Fruit fly (Drosophila melanogaster): Measurements from ENCODE around the gene Tat.
A peak's percentile ranks its signal among the peaks of the same experiment; 100 is the strongest.

Gene Tat

DNA sequence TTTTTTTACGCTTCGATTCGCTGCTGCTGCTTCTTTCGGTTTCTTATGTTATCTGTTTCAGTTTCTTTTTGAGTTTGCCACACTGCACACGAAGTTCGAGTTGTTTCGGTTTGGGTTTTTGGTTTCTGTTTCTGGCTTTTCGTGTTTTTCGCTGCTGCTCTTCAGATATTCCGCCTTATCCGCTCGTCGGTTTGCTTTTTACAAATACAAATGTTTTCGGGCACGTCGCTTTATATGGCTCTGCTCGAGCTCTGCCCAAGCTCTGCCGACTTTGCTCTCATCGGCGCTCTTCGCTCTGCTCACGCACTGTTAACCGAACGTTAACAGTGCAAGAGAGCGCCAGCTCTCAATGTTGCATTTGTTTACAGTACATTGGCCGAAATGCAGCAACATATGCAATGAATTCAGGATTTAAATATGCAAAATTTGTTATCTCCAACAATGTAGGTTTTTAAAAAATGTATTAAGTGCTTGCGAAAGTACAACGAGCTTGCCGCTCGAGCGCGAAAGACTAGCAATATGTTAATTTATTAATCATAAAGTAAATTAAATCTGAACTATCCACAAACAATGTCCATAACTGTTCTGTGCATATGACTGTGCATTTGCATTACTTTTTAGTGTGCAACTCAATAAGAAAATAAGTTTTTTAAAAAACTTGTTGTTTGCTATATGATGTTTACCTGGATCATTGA lies 49.6 kb upstream of the Tat start (continued):
- no peak for TF ChIP-seq zfh2 (GFP tag; optimal IDR thresholded peaks at IDR 0.05)
- TF ChIP-seq Asciz (GFP tag; optimal IDR thresholded peaks at IDR 0.05): no peak
- peak; percentile 81 for TF ChIP-seq Med (GFP tag)
- peak; percentile 9; the same call in 1 of the 2 replicates for TF ChIP-seq ato (GFP tag; IDR thresholded peaks at IDR 0.05; ENCODE audit: partially characterized antibody)
- peak; percentile 37 for TF ChIP-seq yki (optimal IDR thresholded peaks at IDR 0.05)
- TF ChIP-seq inv (GFP tag; IDR thresholded peaks at IDR 0.05; ENCODE audit: partially characterized antibody): 0 out of 2 replicates have a peak, but pooled peaks have one; percentile 9
- TF ChIP-seq Kr (GFP tag; optimal IDR thresholded peaks at IDR 0.05): no peak
- TF ChIP-seq Hr51 (GFP tag; optimal IDR thresholded peaks at IDR 0.05): peak in 1 of 2 experiments; percentile 21
- TF ChIP-seq MTF-1 (GFP tag; optimal IDR thresholded peaks at IDR 0.05; ENCODE audit: borderline replicate concordance): no peak
- peak; percentile 24; the same call in 1 of the 2 replicates for TF ChIP-seq Bgb (GFP tag; IDR thresholded peaks at IDR 0.05; ENCODE audit: partially characterized antibody)
- TF ChIP-seq tap (tag; optimal IDR thresholded peaks at IDR 0.05): no peak
- no peak for TF ChIP-seq pum (GFP tag; optimal IDR thresholded peaks at IDR 0.05)
- TF ChIP-seq z (GFP tag; IDR thresholded peaks at IDR 0.05): no peak
- no peak for TF ChIP-seq Lim3 (GFP tag; IDR thresholded peaks at IDR 0.05)
- peak; percentile 45; the same call in 1 of the 2 replicates for TF ChIP-seq bbx (GFP tag; IDR thresholded peaks at IDR 0.05; ENCODE audit: partially characterized antibody)
- TF ChIP-seq so (GFP tag; IDR thresholded peaks at IDR 0.05): 0 out of 3 replicates have a peak, but pooled peaks have one; percentile 34
- no peak; the same call in 1 of the 2 replicates for TF ChIP-seq amos (GFP tag; IDR thresholded peaks at IDR 0.05; ENCODE audit: partially characterized antibody)
- no peak for TF ChIP-seq CG2202 (tag; optimal IDR thresholded peaks at IDR 0.05)
- no peak for TF ChIP-seq h (optimal IDR thresholded peaks at IDR 0.05)
- no peak for TF ChIP-seq CG8944 (GFP tag; optimal IDR thresholded peaks at IDR 0.05)
- no peak for TF ChIP-seq CG3407 (GFP tag; optimal IDR thresholded peaks at IDR 0.05)
- peak; percentile 23 for TF ChIP-seq CG10431 (GFP tag; optimal IDR thresholded peaks at IDR 0.05)
- TF ChIP-seq CG6854 (GFP tag; optimal IDR thresholded peaks at IDR 0.05): no peak
- TF ChIP-seq CG4617 (GFP tag; optimal IDR thresholded peaks at IDR 0.05; ENCODE audit: borderline replicate concordance): no peak
- TF ChIP-seq CG4424 (GFP tag; optimal IDR thresholded peaks at IDR 0.05): no peak
- peak; percentile 12 for TF ChIP-seq grau (tag; optimal IDR thresholded peaks at IDR 0.05)
- no peak for TF ChIP-seq dpn (GFP tag; optimal IDR thresholded peaks at IDR 0.05)
- TF ChIP-seq org-1 (GFP tag; optimal IDR thresholded peaks at IDR 0.05): no peak
- no peak for TF ChIP-seq vnd (GFP tag; IDR thresholded peaks at IDR 0.05; ENCODE audit: partially characterized antibody)
- no peak for TF ChIP-seq Dbx (GFP tag; IDR thresholded peaks at IDR 0.05)
- no peak for TF ChIP-seq run (tag; optimal IDR thresholded peaks at IDR 0.05)
- TF ChIP-seq disco-r (GFP tag; optimal IDR thresholded peaks at IDR 0.05): no peak
- peak; percentile 6 for TF ChIP-seq tio (GFP tag; optimal IDR thresholded peaks at IDR 0.05)
- peak; percentile 3 for TF ChIP-seq CG7556 (GFP tag; optimal IDR thresholded peaks at IDR 0.05)
- peak; percentile 85 for TF ChIP-seq Jarid2 (GFP tag; optimal IDR thresholded peaks at IDR 0.05)
- TF ChIP-seq chinmo (GFP tag; IDR thresholded peaks at IDR 0.05; ENCODE audit: partially characterized antibody): peak; percentile 79; the same call in 3 of the 4 replicates
- peak; percentile 45; the same call in 1 of the 3 replicates for TF ChIP-seq Opbp (GFP tag; IDR thresholded peaks at IDR 0.05; ENCODE audit: partially characterized antibody)
- TF ChIP-seq Rfx (GFP tag; IDR thresholded peaks at IDR 0.05): peak; percentile 31; the same call in 1 of the 2 replicates
- TF ChIP-seq Bteb2 (GFP tag; optimal IDR thresholded peaks at IDR 0.05): no peak
- TF ChIP-seq ab (GFP tag; optimal IDR thresholded peaks at IDR 0.05): no peak
- TF ChIP-seq NC2α (GFP tag; optimal IDR thresholded peaks at IDR 0.05): peak; percentile 2
- no peak for TF ChIP-seq Blimp-1 (GFP tag; optimal IDR thresholded peaks at IDR 0.05)
- TF ChIP-seq CG13287 (GFP tag; IDR thresholded peaks at IDR 0.05; ENCODE audit: partially characterized antibody): peak; percentile 46; the same call in 1 of the 2 replicates
- peak; percentile 28 for TF ChIP-seq CG11504 (tag; optimal IDR thresholded peaks at IDR 0.05)
- peak; percentile 45 for TF ChIP-seq cg (GFP tag; optimal IDR thresholded peaks at IDR 0.05)
- TF ChIP-seq CG1603 (tag; optimal IDR thresholded peaks at IDR 0.05): peak; percentile 6
- no peak for TF ChIP-seq ssp (GFP tag; IDR thresholded peaks at IDR 0.05)
- no peak for TF ChIP-seq H15 (GFP tag; IDR thresholded peaks at IDR 0.05)

Data from whole organism, embryonic.